Worm (Caenorhabditis elegans) whole organism, late embryonic: ENCODE data around the gene srv-32.

Experiments
- ama-1 ChIP-seq: fragments of 150-350 bp; optimal IDR thresholded peaks from 2 replicates; lab custom pipeline; 2014
- ceh-30 ChIP-seq: fragments of 150-350 bp; optimal IDR thresholded peaks from 2 replicates; lab custom pipeline; 2014; ENCODE audit warnings: missing biosample characterization, missing genetic modification characterization
- ceh-34 ChIP-seq: sonication (generic microtip); optimal IDR thresholded peaks from 2 replicates; lab custom pipeline; 2016; ENCODE audit warnings: mild to moderate bottlenecking, missing genetic modification characterization, missing compliant biosample characterization
- dmd-4 ChIP-seq: sonication (generic microtip); optimal IDR thresholded peaks from 2 replicates; lab custom pipeline; 2016; ENCODE audit warnings: borderline replicate concordance, missing genetic modification characterization, missing compliant biosample characterization
- dve-1 ChIP-seq: sonication (generic microtip); optimal IDR thresholded peaks from 2 replicates; lab custom pipeline; 2017; ENCODE audit warnings: antibody characterized with exemption, mild to moderate bottlenecking, missing genetic modification characterization, missing compliant biosample characterization
- elt-2 ChIP-seq: sonication (generic microtip); optimal IDR thresholded peaks from 2 replicates; lab custom pipeline; 2016; ENCODE audit warnings: missing genetic modification reagents, missing genetic modification characterization, missing compliant biosample characterization
- fkh-10 ChIP-seq: fragments of 150-350 bp; optimal IDR thresholded peaks from 2 replicates; lab custom pipeline; 2014; ENCODE audit warnings: missing biosample characterization, missing genetic modification reagents, missing genetic modification characterization
- hlh-6 ChIP-seq: sonication (generic microtip); optimal IDR thresholded peaks from 2 replicates; lab custom pipeline; 2016; ENCODE audit warnings: missing genotype, missing genetic modification characterization, missing compliant biosample characterization
- nhr-232 ChIP-seq: sonication (generic microtip); optimal IDR thresholded peaks from 2 replicates; lab custom pipeline; 2016; ENCODE audit warnings: missing genetic modification characterization, missing compliant biosample characterization
- pag-3 ChIP-seq: sonication (generic microtip); optimal IDR thresholded peaks from 2 replicates; lab custom pipeline; 2016; ENCODE audit warnings: missing compliant biosample characterization, missing genetic modification characterization, borderline replicate concordance
- pha-4 ChIP-seq: fragments of 150-350 bp; optimal IDR thresholded peaks from 2 replicates; lab custom pipeline; 2018; ENCODE audit warnings: missing biosample characterization, missing genetic modification reagents, missing genetic modification characterization
- sdc-2 ChIP-seq: sonication (generic microtip); optimal IDR thresholded peaks from 2 replicates; lab custom pipeline; 2016; ENCODE audit warnings: missing genotype, missing genetic modification characterization, missing compliant biosample characterization
- tbx-2 ChIP-seq: sonication (generic microtip); optimal IDR thresholded peaks from 2 replicates; lab custom pipeline; 2016; ENCODE audit warnings: missing genetic modification characterization, missing compliant biosample characterization

DNA sequence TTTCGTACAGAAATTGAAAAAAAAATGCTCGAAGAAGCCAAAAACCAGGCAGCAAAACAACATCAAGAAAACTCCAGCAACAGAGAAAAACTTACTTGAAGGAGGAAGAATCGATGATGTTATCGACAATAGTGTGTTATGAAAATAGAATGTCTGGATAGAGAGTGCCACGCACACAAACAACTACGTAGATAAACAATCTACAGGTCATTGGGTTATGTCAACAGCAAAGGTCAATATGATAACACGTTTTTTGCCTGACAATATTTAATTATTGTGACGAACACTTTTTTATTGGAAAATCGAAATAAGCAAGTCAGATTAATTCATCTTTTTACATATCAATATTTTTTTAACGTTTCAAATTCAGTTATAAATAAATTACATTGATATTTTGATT, 2.7 kb downstream of the srv-32 start, which contains the start of gene sams-5:
- TF ChIP-seq fkh-10 (GFP tag; lab: Kevin White, UChicago) (no peak), pha-4 (tag; lab: Kevin White, UChicago) (no peak), ama-1 (lab: Kevin White, UChicago) (no peak), ceh-30 (no peak), dve-1 (no peak), pag-3 (tag; lab: Kevin White, UChicago) (no peak), ceh-34 (tag; lab: Kevin White, UChicago) (no peak), nhr-232 (tag; lab: Kevin White, UChicago) (no peak), tbx-2 (tag; lab: Kevin White, UChicago) (no peak), hlh-6 (tag; lab: Kevin White, UChicago) (no peak), sdc-2 (no peak), dmd-4 (tag; lab: Kevin White, UChicago) (no peak), elt-2 (tag; lab: Kevin White, UChicago) (peak; percentile 58)
